Fruit fly (Drosophila melanogaster) whole organism, embryonic: ENCODE data around the gene r-cup.

Experiments used
- B-H1 ChIP-seq: fragments of 200-800 bp; sonication (Bioruptor generic); IDR thresholded peaks from 3 replicates; pipeline ENCODE4 v1.3.6; 2022; ENCODE audit warnings: missing biosample characterization, missing genetic modification characterization
- B-H2 ChIP-seq: fragments of 200-800 bp; sonication (Bioruptor generic); optimal IDR thresholded peaks from 2 replicates; lab custom pipeline; 2018; ENCODE audit warnings: missing biosample characterization, mild to moderate bottlenecking, missing genetic modification characterization
- Blimp-1 ChIP-seq: fragments of 200-800 bp; sonication (Bioruptor generic); optimal IDR thresholded peaks from 3 replicates; lab custom pipeline; 2018; ENCODE audit warnings: missing biosample characterization, missing genetic modification characterization, mild to moderate bottlenecking, moderate library complexity, missing genetic modification reagents
- CG11093 ChIP-seq: fragments of 200-800 bp; sonication (Bioruptor generic); IDR thresholded peaks from 3 replicates; pipeline ENCODE4 v1.3.6; 2022; ENCODE audit warnings: missing biosample characterization, missing genetic modification characterization
- CG11398 ChIP-seq: fragments of 200-800 bp; sonication (Bioruptor generic); optimal IDR thresholded peaks from 2 replicates; lab custom pipeline; 2016; ENCODE audit warnings: missing biosample characterization, missing genetic modification characterization
- CG11504 ChIP-seq: fragments of 200-800 bp; sonication (Bioruptor generic); optimal IDR thresholded peaks from 3 replicates; lab custom pipeline; 2019; ENCODE audit warnings: missing biosample characterization, mild to moderate bottlenecking, missing genetic modification characterization, moderate library complexity
- CG12071 ChIP-seq: fragments of 200-800 bp; sonication (Bioruptor generic); optimal IDR thresholded peaks from 3 replicates; lab custom pipeline; 2018; ENCODE audit warnings: missing biosample characterization, mild to moderate bottlenecking, missing genetic modification characterization
- CG12391 ChIP-seq: fragments of 200-800 bp; sonication (Bioruptor generic); optimal IDR thresholded peaks from 3 replicates; lab custom pipeline; 2018; ENCODE audit warnings: missing biosample characterization, mild to moderate bottlenecking, missing genetic modification characterization, moderate library complexity
- CG12942 ChIP-seq: fragments of 200-800 bp; sonication (Bioruptor generic); optimal IDR thresholded peaks from 3 replicates; lab custom pipeline; 2016; ENCODE audit warnings: missing biosample characterization, missing genetic modification characterization
- CG13123 ChIP-seq: fragments of 200-800 bp; sonication (Bioruptor generic); optimal IDR thresholded peaks from 2 replicates; lab custom pipeline; 2016; ENCODE audit warnings: missing biosample characterization, missing genetic modification characterization
- CG15479 ChIP-seq: fragments of 200-800 bp; sonication (Bioruptor generic); optimal IDR thresholded peaks from 3 replicates; lab custom pipeline; 2019; ENCODE audit warnings: missing biosample characterization, mild to moderate bottlenecking, missing genetic modification characterization, moderate library complexity
- CG15696 ChIP-seq: fragments of 200-800 bp; sonication (Bioruptor generic); optimal IDR thresholded peaks from 2 replicates; lab custom pipeline; 2019; ENCODE audit warnings: missing biosample characterization, mild to moderate bottlenecking, missing genetic modification characterization, moderate library complexity
- CG1603 ChIP-seq: fragments of 200-800 bp; sonication (Bioruptor generic); optimal IDR thresholded peaks from 2 replicates; lab custom pipeline; 2019; ENCODE audit warnings: missing biosample characterization, mild to moderate bottlenecking, missing genetic modification characterization, moderate library complexity
- CG16813 ChIP-seq: fragments of 200-800 bp; sonication (Bioruptor generic); IDR thresholded peaks from 3 replicates; pipeline ENCODE4 v1.3.6; 2022; ENCODE audit warnings: missing biosample characterization, missing genetic modification characterization; ENCODE audit not compliant: partially characterized antibody
- CG2199 ChIP-seq: fragments of 200-800 bp; sonication (Bioruptor generic); IDR thresholded peaks from 3 replicates; pipeline ENCODE4 v1.3.6; 2022; ENCODE audit warnings: missing biosample characterization, missing genetic modification characterization
- CG31388 ChIP-seq: fragments of 200-800 bp; sonication (Bioruptor generic); optimal IDR thresholded peaks from 2 replicates; lab custom pipeline; 2016; ENCODE audit warnings: missing biosample characterization, missing genetic modification characterization
- CG34376 ChIP-seq: fragments of 200-800 bp; sonication (Bioruptor generic); optimal IDR thresholded peaks from 2 replicates; lab custom pipeline; 2018; ENCODE audit warnings: missing biosample characterization, mild to moderate bottlenecking, missing genetic modification characterization
- CG3995 ChIP-seq: fragments of 200-800 bp; sonication (Bioruptor generic); optimal IDR thresholded peaks from 3 replicates; lab custom pipeline; 2016; ENCODE audit warnings: missing biosample characterization, missing genetic modification characterization
- CG4328 ChIP-seq: fragments of 200-800 bp; sonication (Bioruptor generic); optimal IDR thresholded peaks from 3 replicates; lab custom pipeline; 2017; ENCODE audit warnings: missing biosample characterization, missing genetic modification reagents, missing genetic modification characterization
- CG4854 ChIP-seq: fragments of 200-800 bp; sonication (Bioruptor generic); optimal IDR thresholded peaks from 2 replicates; lab custom pipeline; 2016; ENCODE audit warnings: missing biosample characterization, missing genetic modification characterization, inconsistent platforms
- CG6683 ChIP-seq: fragments of 200-800 bp; sonication (Bioruptor generic); optimal IDR thresholded peaks from 2 replicates; lab custom pipeline; 2017; ENCODE audit warnings: missing biosample characterization, mild to moderate bottlenecking, missing genetic modification characterization, missing genetic modification reagents
- CG7928 ChIP-seq: fragments of 200-800 bp; sonication (Bioruptor generic); optimal IDR thresholded peaks from 2 replicates; lab custom pipeline; 2017; ENCODE audit warnings: missing biosample characterization, mild to moderate bottlenecking, missing genetic modification characterization
- CG8765 ChIP-seq: fragments of 200-800 bp; sonication (Bioruptor generic); IDR thresholded peaks from 2 replicates; pipeline ENCODE4 v1.3.6; 2022; ENCODE audit warnings: missing biosample characterization, missing genetic modification characterization
- CG9215 ChIP-seq: fragments of 200-800 bp; sonication (Bioruptor generic); IDR thresholded peaks from 2 replicates; pipeline ENCODE4 v1.3.6; 2022; ENCODE audit warnings: missing biosample characterization, missing genetic modification characterization
- CHES-1-like ChIP-seq: fragments of 200-800 bp; sonication (Bioruptor generic); optimal IDR thresholded peaks from 2 replicates; lab custom pipeline; 2016; ENCODE audit warnings: missing biosample characterization, missing genetic modification characterization
- CoRest ChIP-seq: fragments of 200-800 bp; sonication (Bioruptor generic); optimal IDR thresholded peaks from 3 replicates; lab custom pipeline; 2018; ENCODE audit warnings: missing biosample characterization, mild to moderate bottlenecking, missing genetic modification characterization, moderate library complexity
- CrebB ChIP-seq: fragments of 200-800 bp; sonication (Bioruptor generic); optimal IDR thresholded peaks from 3 replicates; lab custom pipeline; 2018; ENCODE audit warnings: missing biosample characterization, mild to moderate bottlenecking, missing genetic modification characterization
- Dek ChIP-seq: fragments of 200-800 bp; sonication (Bioruptor generic); optimal IDR thresholded peaks from 3 replicates; lab custom pipeline; 2019; ENCODE audit warnings: missing biosample characterization, mild to moderate bottlenecking, missing genetic modification characterization, moderate library complexity
- Drgx ChIP-seq: fragments of 200-800 bp; sonication (Bioruptor generic); IDR thresholded peaks from 2 replicates; pipeline ENCODE4 v1.3.6; 2022; ENCODE audit warnings: missing biosample characterization, missing genetic modification characterization
- HLH4C ChIP-seq: fragments of 200-800 bp; sonication (Bioruptor generic); IDR thresholded peaks from 3 replicates; pipeline ENCODE4 v1.3.6; 2022; ENCODE audit warnings: missing biosample characterization, missing genetic modification characterization; ENCODE audit not compliant: partially characterized antibody
- MBD-R2 ChIP-seq: fragments of 200-800 bp; sonication (Bioruptor generic); IDR thresholded peaks from 2 replicates; pipeline ENCODE4 v1.3.6; 2022; ENCODE audit warnings: missing biosample characterization, missing genetic modification characterization
- Meics ChIP-seq: fragments of 200-800 bp; sonication (Bioruptor generic); optimal IDR thresholded peaks from 2 replicates; lab custom pipeline; 2017; ENCODE audit warnings: missing biosample characterization, mild to moderate bottlenecking, missing genetic modification characterization
- Neu2 ChIP-seq: fragments of 200-800 bp; sonication (Bioruptor generic); optimal IDR thresholded peaks from 3 replicates; lab custom pipeline; 2016; ENCODE audit warnings: missing biosample characterization, missing genetic modification characterization, borderline replicate concordance
- Sry-β ChIP-seq: fragments of 200-800 bp; sonication (Bioruptor generic); optimal IDR thresholded peaks from 2 replicates; lab custom pipeline; 2018; ENCODE audit warnings: missing biosample characterization, mild to moderate bottlenecking, missing genetic modification characterization, moderate library complexity
- chm ChIP-seq: fragments of 200-800 bp; sonication (Bioruptor generic); IDR thresholded peaks from 2 replicates; pipeline ENCODE4 v1.3.6; 2022; ENCODE audit warnings: missing biosample characterization, missing genetic modification characterization
- croc ChIP-seq: fragments of 200-800 bp; sonication (Bioruptor generic); conservative IDR thresholded peaks from 3 replicates; pipeline ENCODE4 v1.3.6; 2022; ENCODE audit warnings: missing biosample characterization, missing genetic modification characterization
- dan ChIP-seq: fragments of 200-800 bp; sonication (Bioruptor generic); IDR thresholded peaks from 2 replicates; pipeline ENCODE4 v1.3.6; 2022; ENCODE audit warnings: missing biosample characterization, missing genetic modification characterization
- dysf ChIP-seq: fragments of 200-800 bp; sonication (Bioruptor generic); IDR thresholded peaks from 3 replicates; pipeline ENCODE4 v1.3.6; 2022; ENCODE audit warnings: missing biosample characterization, missing genetic modification characterization
- en ChIP-seq: fragments of 200-800 bp; sonication (Bioruptor generic); optimal IDR thresholded peaks from 2 replicates; lab custom pipeline; 2016; ENCODE audit warnings: missing biosample characterization, missing genetic modification characterization
- grau ChIP-seq: fragments of 200-800 bp; optimal IDR thresholded peaks from 3 replicates; lab custom pipeline; 2019; ENCODE audit warnings: missing biosample characterization, mild to moderate bottlenecking, missing genetic modification characterization, moderate library complexity
- grn ChIP-seq: fragments of 200-800 bp; sonication (Bioruptor generic); optimal IDR thresholded peaks from 3 replicates; lab custom pipeline; 2017; ENCODE audit warnings: missing biosample characterization, missing genetic modification characterization
- kah ChIP-seq: fragments of 200-800 bp; sonication (Bioruptor generic); optimal IDR thresholded peaks from 2 replicates; lab custom pipeline; 2018; ENCODE audit warnings: missing biosample characterization, mild to moderate bottlenecking, missing genetic modification characterization
- kay ChIP-seq: fragments of 200-800 bp; sonication (Bioruptor generic); optimal IDR thresholded peaks from 2 replicates; lab custom pipeline; 2016; ENCODE audit warnings: missing biosample characterization, missing genetic modification characterization
- ken ChIP-seq: fragments of 200-800 bp; sonication (Bioruptor generic); IDR thresholded peaks from 3 replicates; pipeline ENCODE4 v1.3.6; 2022; ENCODE audit warnings: missing biosample characterization, missing genetic modification characterization
- mam ChIP-seq: fragments of 200-800 bp; sonication (Bioruptor generic); optimal IDR thresholded peaks from 3 replicates; lab custom pipeline; 2016; ENCODE audit warnings: missing biosample characterization, missing genetic modification characterization
- mld ChIP-seq: fragments of 200-800 bp; sonication (Bioruptor generic); IDR thresholded peaks from 3 replicates; pipeline ENCODE4 v1.3.6; 2022; ENCODE audit warnings: missing biosample characterization, missing genetic modification characterization; ENCODE audit not compliant: partially characterized antibody
- org-1 ChIP-seq: fragments of 200-800 bp; sonication (Bioruptor generic); optimal IDR thresholded peaks from 2 replicates; lab custom pipeline; 2017; ENCODE audit warnings: missing biosample characterization, missing genetic modification characterization
- peb ChIP-seq: fragments of 200-800 bp; sonication (Bioruptor generic); IDR thresholded peaks from 2 replicates; pipeline ENCODE4 v1.3.6; 2022; ENCODE audit warnings: missing biosample characterization, missing genetic modification characterization
- ranshi ChIP-seq: fragments of 200-800 bp; sonication (Bioruptor generic); IDR thresholded peaks from 2 replicates; pipeline ENCODE4 v1.3.6; 2022; ENCODE audit warnings: missing biosample characterization, missing genetic modification characterization
- ro ChIP-seq: fragments of 200-800 bp; sonication (Bioruptor generic); IDR thresholded peaks from 2 replicates; pipeline ENCODE4 v1.3.6; 2022; ENCODE audit warnings: missing biosample characterization, missing genetic modification characterization
- sens-2 ChIP-seq: fragments of 200-800 bp; sonication (Bioruptor generic); IDR thresholded peaks from 2 replicates; pipeline ENCODE4 v1.3.6; 2022; ENCODE audit warnings: missing biosample characterization, missing genetic modification characterization

The r-cup gene

DNA sequence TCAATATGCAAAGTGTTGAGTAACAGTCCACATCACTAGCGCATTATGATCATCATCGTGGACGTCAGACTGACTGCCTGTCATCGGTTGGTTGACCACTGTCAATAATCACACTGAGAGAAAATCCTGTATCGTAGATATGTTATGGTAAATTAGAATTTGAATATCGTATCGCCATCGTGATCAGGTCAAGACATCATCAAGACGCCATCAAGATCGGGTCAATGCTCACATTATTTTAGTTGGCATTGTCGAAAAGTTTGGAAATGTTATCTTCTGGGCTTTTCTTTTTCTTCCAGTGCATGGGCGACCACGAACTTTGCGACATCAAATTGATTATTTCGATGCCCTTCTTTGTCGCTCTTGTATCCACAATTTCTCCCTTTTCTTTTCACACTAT lies 33.3 kb upstream of the r-cup start (continued):
- TF ChIP-seq CG11093 = peak; percentile 79
- peak; percentile 93 for TF ChIP-seq CG12391
- peak; percentile 79 for TF ChIP-seq CG13123 (GFP tag; lab: Kevin White, UChicago)
- peak; percentile 22 for TF ChIP-seq Sry-β (GFP tag; lab: Kevin White, UChicago)
- TF ChIP-seq mld (GFP tag; lab: Robert Waterston, UW) = no peak
- peak; percentile 58 for TF ChIP-seq grn (GFP tag; lab: Kevin White, UChicago)
- TF ChIP-seq kay (GFP tag; lab: Kevin White, UChicago) = peak; percentile 73
- TF ChIP-seq kah (GFP tag; lab: Kevin White, UChicago) = peak; percentile 78
- TF ChIP-seq CG9215 (GFP tag; lab: Robert Waterston, UW) = peak; percentile 43; the same call in 1 of the 2 replicates
- peak; percentile 84 for TF ChIP-seq ranshi
- peak; percentile 52 for TF ChIP-seq CG7928
- peak; percentile 89 for TF ChIP-seq Dek (tag; lab: Kevin White, UChicago)
- peak; percentile 65 for TF ChIP-seq CG4328 (GFP tag; lab: Kevin White, UChicago)
- peak; percentile 89 for TF ChIP-seq ken (GFP tag; lab: Robert Waterston, UW)
- TF ChIP-seq CG31388 (GFP tag; lab: Kevin White, UChicago) = peak; percentile 72
- TF ChIP-seq CG2199 = 0 out of 3 replicates have a peak, but pooled peaks have one; percentile 43
- TF ChIP-seq ro = peak; percentile 38; the same call in 1 of the 2 replicates
- peak; percentile 42; the same call in 1 of the 2 replicates for TF ChIP-seq peb (GFP tag; lab: Robert Waterston, UW)
- TF ChIP-seq CrebB (tag; lab: Kevin White, UChicago) = peak; percentile 89
- peak; percentile 89 for TF ChIP-seq CHES-1-like (GFP tag; lab: Kevin White, UChicago)
- TF ChIP-seq CG11504 (tag; lab: Kevin White, UChicago) = peak; percentile 95
- peak; percentile 91 for TF ChIP-seq CG12071 (GFP tag; lab: Kevin White, UChicago)
- TF ChIP-seq MBD-R2 (GFP tag; lab: Robert Waterston, UW) = peak; percentile 52; the same call in 1 of the 2 replicates
- TF ChIP-seq B-H2 (GFP tag; lab: Kevin White, UChicago) = no peak
- TF ChIP-seq CG3995 (GFP tag; lab: Kevin White, UChicago) = peak; percentile 39
- TF ChIP-seq CG12942 (GFP tag; lab: Kevin White, UChicago) = peak; percentile 89
- TF ChIP-seq CG6683 (GFP tag; lab: Kevin White, UChicago) = peak; percentile 66
- peak; percentile 88 for TF ChIP-seq Blimp-1 (GFP tag; lab: Kevin White, UChicago)
- TF ChIP-seq CG34376 (GFP tag; lab: Kevin White, UChicago) = peak; percentile 79
- TF ChIP-seq croc (GFP tag; lab: Robert Waterston, UW) = peak; percentile 72
- TF ChIP-seq CG15696 = peak; percentile 63
- TF ChIP-seq CoRest (tag; lab: Kevin White, UChicago) = peak; percentile 93
- peak; percentile 88 for TF ChIP-seq mam
- TF ChIP-seq HLH4C (GFP tag; lab: Robert Waterston, UW) = no peak
- TF ChIP-seq en (GFP tag; lab: Kevin White, UChicago) = peak; percentile 84
- TF ChIP-seq chm (GFP tag; lab: Robert Waterston, UW) = peak; percentile 74; the same call in 1 of the 2 replicates
- TF ChIP-seq dan (GFP tag; lab: Robert Waterston, UW) = no peak
- TF ChIP-seq org-1 (GFP tag; lab: Kevin White, UChicago) = peak; percentile 93
- no peak for TF ChIP-seq CG16813
- peak; percentile 63 for TF ChIP-seq Drgx (GFP tag; lab: Robert Waterston, UW)
- TF ChIP-seq CG1603 (tag; lab: Kevin White, UChicago) = peak; percentile 95
- TF ChIP-seq Meics (GFP tag; lab: Kevin White, UChicago) = peak; percentile 80
- 0 out of 2 replicates have a peak, but pooled peaks have one; percentile 45 for TF ChIP-seq sens-2 (GFP tag; lab: Robert Waterston, UW)
- peak; percentile 88 for TF ChIP-seq grau
- TF ChIP-seq Neu2 (GFP tag; lab: Kevin White, UChicago) = no peak
- TF ChIP-seq CG11398 (GFP tag; lab: Kevin White, UChicago) = peak; percentile 92
- no peak for TF ChIP-seq CG8765 (GFP tag; lab: Robert Waterston, UW)
- TF ChIP-seq CG4854 (GFP tag; lab: Kevin White, UChicago) = peak; percentile 72
- peak; percentile 71 for TF ChIP-seq B-H1 (GFP tag; lab: Robert Waterston, UW)
- TF ChIP-seq dysf (GFP tag; lab: Robert Waterston, UW) = peak; percentile 83
- TF ChIP-seq CG15479 (GFP tag; lab: Kevin White, UChicago) = no peak
